Fruit fly (Drosophila melanogaster): ENCODE data around the gene teq.

DNA sequence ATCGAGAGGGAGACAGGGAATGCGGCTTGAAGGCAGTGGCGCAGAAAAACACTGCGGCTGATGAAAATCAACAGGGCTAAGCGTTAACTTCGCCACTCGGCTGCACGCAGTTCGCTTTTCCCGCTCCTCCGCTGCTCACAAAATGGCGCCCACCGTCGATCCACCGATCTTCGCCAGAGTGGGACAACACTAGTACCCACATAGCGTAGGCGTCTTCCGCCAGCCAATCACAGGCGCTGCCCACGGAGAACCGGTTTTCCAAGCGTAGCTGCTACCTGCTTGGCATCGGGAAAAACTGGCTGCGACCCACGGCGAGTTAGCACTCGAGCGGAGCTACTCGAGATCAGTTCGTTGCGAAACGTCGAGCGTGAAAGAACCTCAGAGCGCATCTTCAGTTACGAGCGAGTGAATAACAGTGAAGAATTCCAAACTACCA is 33.4 kb upstream of the teq start, which contains the start of gene Doc1:
- TF ChIP-seq h (optimal IDR thresholded peaks at IDR 0.05) (no peak), psq (optimal IDR thresholded peaks at IDR 0.05) (no peak)

Measured in Kc167 (cell line).